Worm (Caenorhabditis elegans): ENCODE data around the gene srx-45.
A peak's percentile ranks its signal among the peaks of the same experiment; 100 is the strongest.

srx-45 gene

DNA sequence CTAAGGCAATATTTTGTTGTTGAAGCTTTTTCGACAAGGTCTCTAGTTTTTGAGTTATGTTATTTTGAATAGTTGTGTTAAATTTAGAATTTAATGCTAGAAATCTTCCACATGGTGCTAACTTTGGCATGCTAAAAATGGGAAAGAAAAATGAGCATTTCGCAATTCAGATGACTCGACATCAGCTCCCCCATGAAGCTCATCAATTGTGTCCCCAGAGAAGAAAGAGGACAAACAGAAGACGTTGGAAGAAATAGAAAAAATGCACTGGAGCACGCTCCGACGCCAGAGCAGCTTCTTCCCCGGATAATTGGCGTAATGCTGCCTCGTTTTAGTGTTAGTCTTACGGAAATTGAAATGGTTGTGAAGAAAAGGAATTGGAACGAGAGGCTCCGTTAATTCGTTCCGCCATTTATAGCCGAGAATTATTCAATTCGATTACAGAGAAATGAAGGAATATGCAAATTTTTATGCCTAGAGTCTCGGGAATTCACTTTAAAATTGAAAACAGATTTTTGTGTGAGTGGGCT, 35.0 kb downstream of the srx-45 start:
- TF ChIP-seq nhr-25 (tag; optimal IDR thresholded peaks at IDR 0.05; ENCODE audit: borderline replicate concordance, insufficient read depth) (no peak), ceh-32 (tag; optimal IDR thresholded peaks at IDR 0.05; ENCODE audit: poor library complexity) (no peak), ctbp-1 (GFP tag; IDR thresholded peaks at IDR 0.05) (0 out of 2 replicates have a peak, but pooled peaks have one; percentile 32), tra-1 (GFP tag; IDR thresholded peaks at IDR 0.05) (no peak), cey-2 (tag; optimal IDR thresholded peaks at IDR 0.05; ENCODE audit: borderline replicate concordance, insufficient read depth) (no peak), F10B5.3 (tag; optimal IDR thresholded peaks at IDR 0.05) (no peak), F44E2.7 (GFP tag; IDR thresholded peaks at IDR 0.05) (no peak), saeg-2 (GFP tag; IDR thresholded peaks at IDR 0.05) (no peak), nhr-111 (GFP tag; optimal IDR thresholded peaks at IDR 0.05) (no peak), ZK546.5 (tag; optimal IDR thresholded peaks at IDR 0.05) (no peak), php-3 (GFP tag; IDR thresholded peaks at IDR 0.05) (no peak), R02D3.7 (tag; optimal IDR thresholded peaks at IDR 0.05) (no peak), madf-9 (GFP tag; conservative IDR thresholded peaks at IDR 0.05) (no peak), lin-29 (GFP tag; IDR thresholded peaks at IDR 0.05) (no peak), ceh-20 (GFP tag; IDR thresholded peaks at IDR 0.05) (no peak), duxl-1 (tag; optimal IDR thresholded peaks at IDR 0.05; ENCODE audit: poor library complexity) (no peak), unc-62 (GFP tag; optimal IDR thresholded peaks at IDR 0.05 in 1 of 2) (peak in 1 of 2 experiments; percentile 90), unc-62 (tag; optimal IDR thresholded peaks at IDR 0.05) (no peak), ceh-82 (tag; optimal IDR thresholded peaks at IDR 0.05) (no peak)

- no peak for TF ChIP-seq madf-9 (GFP tag; conservative IDR thresholded peaks at IDR 0.05)
- TF ChIP-seq lin-13 (GFP tag; optimal IDR thresholded peaks at IDR 0.05): no peak
- TF ChIP-seq lin-39 (tag; optimal IDR thresholded peaks at IDR 0.05): no peak
- no peak for TF ChIP-seq ZK337.2 (GFP tag; IDR thresholded peaks at IDR 0.05)
- TF ChIP-seq mep-1 (tag; optimal IDR thresholded peaks at IDR 0.05): no peak
- TF ChIP-seq hmg-1.1 (GFP tag; IDR thresholded peaks at IDR 0.05): no peak
- peak; percentile 6 for TF ChIP-seq mxl-3 (GFP tag; optimal IDR thresholded peaks at IDR 0.05)
- no peak for TF ChIP-seq ZK546.5 (tag; optimal IDR thresholded peaks at IDR 0.05)
- TF ChIP-seq F10B5.3 (tag; optimal IDR thresholded peaks at IDR 0.05): no peak
- no peak for TF ChIP-seq nhr-237 (tag; optimal IDR thresholded peaks at IDR 0.05)
- TF ChIP-seq cey-2 (tag; optimal IDR thresholded peaks at IDR 0.05; ENCODE audit: borderline replicate concordance, insufficient read depth): no peak
- no peak for TF ChIP-seq ceh-20 (GFP tag; IDR thresholded peaks at IDR 0.05)
- no peak for TF ChIP-seq lir-3 (tag; optimal IDR thresholded peaks at IDR 0.05)
- TF ChIP-seq zip-2 (tag; optimal IDR thresholded peaks at IDR 0.05): no peak
- no peak for TF ChIP-seq saeg-2 (GFP tag; IDR thresholded peaks at IDR 0.05)
- TF ChIP-seq hlh-11 (tag; optimal IDR thresholded peaks at IDR 0.05): peak; percentile 19
- no peak for TF ChIP-seq Y48G9A.11 (GFP tag; IDR thresholded peaks at IDR 0.05)
- TF ChIP-seq mxl-2 (GFP tag; conservative IDR thresholded peaks at IDR 0.05): no peak
- TF ChIP-seq aha-1 (tag): peak; percentile 88
- no peak for TF ChIP-seq gei-8 (GFP tag; optimal IDR thresholded peaks at IDR 0.05)
- no peak for TF ChIP-seq lin-38 (GFP tag; IDR thresholded peaks at IDR 0.05)
- no peak for TF ChIP-seq lim-7 (GFP tag; IDR thresholded peaks at IDR 0.05)
- no peak for TF ChIP-seq F26F4.8 (GFP tag; conservative IDR thresholded peaks at IDR 0.05)
- TF ChIP-seq daf-19 (GFP tag; conservative IDR thresholded peaks at IDR 0.05): no peak
Observed at ce11 chrIII:9270183-9270582, 36.3 kb downstream of the srx-45 start.

DNA sequence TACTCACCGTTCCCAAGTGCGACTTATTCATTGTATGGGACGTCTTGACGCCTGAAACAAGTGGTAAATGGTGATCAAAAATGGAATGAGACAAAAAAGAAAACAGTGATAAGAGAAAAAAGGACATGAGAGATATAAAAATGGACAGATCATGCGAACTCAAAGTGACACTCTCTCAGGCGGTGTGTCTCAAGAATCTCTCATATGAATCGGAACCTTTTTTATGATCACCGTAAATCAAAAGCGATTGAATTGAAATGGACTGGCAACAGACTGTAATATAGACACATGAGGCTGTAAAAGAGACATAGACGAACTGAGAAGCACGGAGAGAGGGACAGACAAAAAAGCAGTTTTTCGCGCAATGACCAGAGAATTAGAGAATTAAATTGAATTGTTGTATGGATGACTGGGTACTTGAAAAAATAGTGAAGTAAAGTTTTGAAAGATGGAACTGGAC, 37.5 kb downstream of the srx-45 start, which contains the start of gene clip-1:
TSS of gene clip-1 (minus strand) at position 51 of the 460 bp plus-strand sequence.
- no peak for TF ChIP-seq F10B5.3 (tag; optimal IDR thresholded peaks at IDR 0.05)
- peak; percentile 9 for TF ChIP-seq mep-1 (tag; optimal IDR thresholded peaks at IDR 0.05)
- TF ChIP-seq Y75B8A.6 (GFP tag; IDR thresholded peaks at IDR 0.05): no peak
- no peak for TF ChIP-seq lin-15B (tag; optimal IDR thresholded peaks at IDR 0.05)
- TF ChIP-seq F44E2.7 (GFP tag; IDR thresholded peaks at IDR 0.05): no peak
- no peak for TF ChIP-seq daf-8 (GFP tag; IDR thresholded peaks at IDR 0.05)
- TF ChIP-seq lin-29 (GFP tag; IDR thresholded peaks at IDR 0.05): no peak
- TF ChIP-seq ctbp-1 (GFP tag; IDR thresholded peaks at IDR 0.05): no peak
- no peak for TF ChIP-seq nhr-48 (tag; optimal IDR thresholded peaks at IDR 0.05)
- TF ChIP-seq gei-8 (GFP tag; optimal IDR thresholded peaks at IDR 0.05): no peak
- no peak for TF ChIP-seq ZK546.5 (tag; optimal IDR thresholded peaks at IDR 0.05)
- peak; percentile 67 for TF ChIP-seq dmd-6 (GFP tag; IDR thresholded peaks at IDR 0.05)
- peak in 1 of 2 experiments; percentile 56 for TF ChIP-seq mdl-1 (tag; optimal IDR thresholded peaks at IDR 0.05)
- TF ChIP-seq nhr-237 (tag; optimal IDR thresholded peaks at IDR 0.05): no peak
- TF ChIP-seq tag-97 (GFP tag; IDR thresholded peaks at IDR 0.05): no peak
- TF ChIP-seq unc-62 (GFP tag; optimal IDR thresholded peaks at IDR 0.05 in 1 of 2): peak in 1 of 2 experiments; percentile 89
- TF ChIP-seq unc-62 (tag; optimal IDR thresholded peaks at IDR 0.05): no peak
- peak; percentile 57 for TF ChIP-seq nhr-28 (tag; optimal IDR thresholded peaks at IDR 0.05)
- TF ChIP-seq daf-19 (GFP tag; conservative IDR thresholded peaks at IDR 0.05): no peak
- no peak for TF ChIP-seq jun-1 (tag; optimal IDR thresholded peaks at IDR 0.05)
- TF ChIP-seq ceh-82 (tag; optimal IDR thresholded peaks at IDR 0.05): no peak

Measured in whole organism, L4 larva.